Fruit fly (Drosophila melanogaster): Measurements from ENCODE around the gene Cbp80.

The Cbp80 gene

DNA sequence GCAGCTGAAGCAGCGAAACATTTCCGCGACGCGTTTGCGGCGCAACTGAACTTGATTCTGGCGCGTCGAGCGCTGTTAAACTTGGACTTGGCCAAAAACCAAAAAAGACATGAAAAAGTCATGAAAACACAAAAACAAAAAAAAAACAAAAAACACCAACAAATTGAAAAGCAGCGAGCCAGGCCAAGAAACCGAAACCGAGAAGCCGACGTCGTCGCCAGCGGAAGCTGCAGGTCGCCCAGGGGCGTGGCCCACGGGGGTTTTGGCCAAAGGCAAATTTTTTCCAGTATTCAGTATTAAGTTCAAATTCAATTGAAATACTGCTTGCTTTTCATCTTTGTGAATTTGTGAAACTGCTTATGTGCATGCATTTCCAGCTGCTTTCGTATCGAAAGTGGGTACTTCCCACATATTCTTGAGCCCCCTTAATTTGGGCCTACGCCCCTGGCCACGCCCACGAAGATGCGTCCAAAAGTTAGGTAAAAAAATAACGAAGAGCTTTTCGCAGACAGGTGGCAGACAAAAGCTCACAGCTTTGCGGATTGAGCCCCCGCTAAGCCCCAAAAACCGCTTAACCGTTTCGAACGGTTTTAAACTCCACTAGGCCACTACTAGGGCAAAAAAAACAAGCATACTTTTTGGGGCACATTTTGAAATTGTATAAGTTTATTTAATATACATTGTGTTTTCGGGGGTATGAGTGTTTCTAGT is 17.0 kb downstream of the Cbp80 start, which contains the start of gene CG3009:
TSS of gene CG3009 (minus strand) at position 51 of the 711 bp plus-strand sequence.
- TF ChIP-seq psq (optimal IDR thresholded peaks at IDR 0.05) (no peak), h (optimal IDR thresholded peaks at IDR 0.05) (no peak), Myc (optimal IDR thresholded peaks at IDR 0.05) (no peak), insv (optimal IDR thresholded peaks at IDR 0.05) (no peak), ttk (optimal IDR thresholded peaks at IDR 0.05) (no peak), Sin3A (optimal IDR thresholded peaks at IDR 0.05) (no peak)

dm6 chrX:4669438-4669837 is 19.6 kb downstream of the Cbp80 start:
- TF ChIP-seq Sin3A (optimal IDR thresholded peaks at IDR 0.05) (no peak), h (optimal IDR thresholded peaks at IDR 0.05) (no peak), psq (optimal IDR thresholded peaks at IDR 0.05) (no peak), ttk (optimal IDR thresholded peaks at IDR 0.05) (no peak), insv (optimal IDR thresholded peaks at IDR 0.05) (no peak), Myc (optimal IDR thresholded peaks at IDR 0.05) (no peak)

DNA sequence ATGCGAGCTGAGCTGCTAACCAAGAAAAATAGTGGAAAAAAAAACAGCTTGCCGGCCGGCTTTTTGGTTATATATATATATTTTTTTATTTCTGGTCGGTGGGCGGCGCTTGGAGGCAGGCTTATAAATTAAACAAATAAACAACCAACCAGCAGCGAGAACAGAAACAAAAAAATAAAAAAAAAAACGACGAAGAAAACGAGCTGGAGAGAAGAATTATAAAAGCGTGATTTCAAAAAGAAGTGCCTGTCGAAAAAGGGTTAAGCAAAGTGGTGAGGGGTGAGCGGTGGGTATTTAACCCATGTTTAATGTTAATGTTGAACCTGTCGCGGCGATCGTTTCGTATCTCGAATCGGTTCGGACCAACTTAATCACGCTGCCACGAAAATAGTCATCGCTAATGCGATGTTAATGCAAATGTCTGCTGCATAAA is 21.4 kb downstream of the Cbp80 start:
- no peak for TF ChIP-seq h (optimal IDR thresholded peaks at IDR 0.05)
- TF ChIP-seq Myc (optimal IDR thresholded peaks at IDR 0.05) = no peak

dm6 chrX:4675054-4675453 is 25.2 kb downstream of the Cbp80 start:
- TF ChIP-seq h (optimal IDR thresholded peaks at IDR 0.05) (no peak), psq (optimal IDR thresholded peaks at IDR 0.05) (no peak)

DNA sequence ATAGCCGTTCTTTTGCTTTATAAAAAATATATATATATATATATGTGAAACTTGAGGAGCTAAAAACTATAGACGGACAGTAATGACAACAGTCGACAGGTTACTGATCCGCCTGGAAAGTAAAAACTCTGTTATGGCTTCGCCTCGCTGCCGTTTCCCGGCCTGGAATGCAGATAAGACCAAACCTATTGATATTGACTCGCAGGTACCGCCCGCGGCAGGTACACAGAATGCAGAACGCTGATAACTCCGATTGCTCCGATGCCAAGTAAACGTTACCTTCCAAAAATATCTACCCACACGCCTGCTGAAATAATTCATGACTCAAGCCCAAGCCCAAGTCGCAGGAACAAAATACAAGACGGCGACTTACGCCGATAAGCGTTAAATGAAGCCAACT is 27.6 kb downstream of the Cbp80 start:
- no peak for TF ChIP-seq Sin3A (optimal IDR thresholded peaks at IDR 0.05)
- no peak for TF ChIP-seq h (optimal IDR thresholded peaks at IDR 0.05)
- TF ChIP-seq insv (optimal IDR thresholded peaks at IDR 0.05) = no peak
- TF ChIP-seq ttk (optimal IDR thresholded peaks at IDR 0.05) = no peak
- no peak for TF ChIP-seq psq (optimal IDR thresholded peaks at IDR 0.05)
- TF ChIP-seq Myc (optimal IDR thresholded peaks at IDR 0.05) = no peak

DNA sequence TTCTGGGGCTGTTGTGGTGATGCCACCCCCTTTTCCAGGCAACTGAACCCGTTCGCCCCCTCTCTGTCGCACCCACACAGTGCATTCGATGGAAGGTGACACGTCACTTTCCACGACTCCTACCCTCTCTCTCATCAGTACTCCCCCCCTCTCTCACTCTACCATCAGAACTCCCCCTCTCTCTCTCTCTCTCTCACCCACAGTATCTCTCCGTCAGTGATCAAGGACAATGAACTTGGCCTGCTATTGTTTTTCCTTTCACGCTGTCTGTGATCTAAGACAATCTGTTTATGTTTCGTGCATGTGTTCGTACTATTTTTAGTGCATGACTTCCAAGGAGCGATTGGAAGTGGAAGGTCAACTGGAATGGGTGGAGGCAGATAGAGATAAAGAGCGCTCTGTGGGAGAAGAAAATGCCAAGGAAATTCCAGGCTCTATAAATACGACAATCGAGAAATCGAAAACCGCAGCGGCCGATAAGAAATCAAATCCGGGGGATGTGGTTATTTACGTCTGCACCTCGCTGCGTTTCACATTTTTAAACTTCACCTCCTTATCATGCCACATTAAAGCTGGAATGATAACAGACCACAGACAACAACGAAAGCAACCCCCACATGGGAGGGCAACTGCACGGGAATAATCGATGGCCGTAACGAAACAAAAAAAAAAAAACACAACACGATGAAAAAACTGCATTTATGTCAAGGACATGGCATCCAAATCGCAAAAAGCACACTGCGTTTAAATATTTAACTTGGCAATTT is 28.5 kb downstream of the Cbp80 start:
- no peak for TF ChIP-seq psq (optimal IDR thresholded peaks at IDR 0.05)
- no peak for TF ChIP-seq Sin3A (optimal IDR thresholded peaks at IDR 0.05)
- TF ChIP-seq Myc (optimal IDR thresholded peaks at IDR 0.05) = no peak
- TF ChIP-seq insv (optimal IDR thresholded peaks at IDR 0.05) = no peak
- no peak for TF ChIP-seq h (optimal IDR thresholded peaks at IDR 0.05)
- no peak for TF ChIP-seq ttk (optimal IDR thresholded peaks at IDR 0.05)

- no peak for TF ChIP-seq psq (optimal IDR thresholded peaks at IDR 0.05)
- TF ChIP-seq h (optimal IDR thresholded peaks at IDR 0.05) = no peak
- no peak for TF ChIP-seq insv (optimal IDR thresholded peaks at IDR 0.05)
- no peak for TF ChIP-seq ttk (optimal IDR thresholded peaks at IDR 0.05)
- TF ChIP-seq Sin3A (optimal IDR thresholded peaks at IDR 0.05) = no peak
- no peak for TF ChIP-seq Myc (optimal IDR thresholded peaks at IDR 0.05)
Observed at dm6 chrX:4678913-4679812, 29.3 kb downstream of the Cbp80 start, which contains the start of gene fzr. fzr (minus strand) TSS chrX:4679537.

dm6 chrX:4679813-4680381 is 30.1 kb downstream of the Cbp80 start:
- TF ChIP-seq psq (optimal IDR thresholded peaks at IDR 0.05) (no peak), h (optimal IDR thresholded peaks at IDR 0.05) (no peak), Myc (optimal IDR thresholded peaks at IDR 0.05) (no peak), insv (optimal IDR thresholded peaks at IDR 0.05) (no peak), Sin3A (optimal IDR thresholded peaks at IDR 0.05) (no peak), ttk (optimal IDR thresholded peaks at IDR 0.05) (no peak)

DNA sequence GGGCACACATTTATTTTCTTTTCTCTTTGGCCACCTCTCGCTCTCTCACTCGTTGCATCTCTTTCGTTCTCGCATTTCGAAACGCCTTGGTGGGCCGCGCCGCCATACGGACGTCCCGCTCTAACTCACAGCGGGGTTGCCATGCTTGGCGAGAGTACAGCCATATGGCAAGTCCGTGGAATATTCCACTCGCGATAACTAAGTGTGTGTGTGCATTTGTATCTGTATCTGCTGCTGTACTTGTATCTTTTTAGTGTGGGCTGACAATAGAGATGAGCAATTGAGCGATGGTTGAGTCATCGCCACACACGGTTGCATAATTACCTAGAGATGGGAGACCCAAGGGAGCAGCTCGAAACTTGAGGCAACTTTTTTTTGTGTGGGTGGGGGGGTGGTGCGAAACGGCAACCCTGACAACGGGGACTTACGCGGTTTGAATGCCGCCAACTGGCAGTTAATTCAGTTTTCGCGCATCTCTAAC is 34.7 kb downstream of the Cbp80 start:
- TF ChIP-seq insv (optimal IDR thresholded peaks at IDR 0.05) (no peak), h (optimal IDR thresholded peaks at IDR 0.05) (no peak), Sin3A (optimal IDR thresholded peaks at IDR 0.05) (no peak), Myc (optimal IDR thresholded peaks at IDR 0.05) (no peak), psq (optimal IDR thresholded peaks at IDR 0.05) (no peak), ttk (optimal IDR thresholded peaks at IDR 0.05) (no peak)

DNA sequence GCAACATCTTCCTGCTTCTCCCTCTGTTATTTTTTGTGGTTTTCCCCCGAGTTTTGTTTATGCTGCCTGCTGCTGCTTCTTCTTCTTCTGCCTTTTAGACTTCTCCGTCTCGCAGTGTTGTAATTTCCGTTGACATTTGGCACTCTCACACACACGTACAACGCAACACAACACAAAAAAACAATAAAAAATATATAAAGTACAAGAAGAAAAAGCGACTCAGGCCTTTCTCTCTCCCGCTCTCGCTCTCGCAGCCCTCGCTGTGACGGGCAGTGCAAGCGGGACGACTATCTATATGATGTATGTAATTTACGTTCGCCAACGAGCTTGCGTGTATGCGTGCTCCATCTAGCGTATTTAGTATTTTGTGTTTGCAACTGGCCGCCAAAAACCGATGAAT is 36.3 kb downstream of the Cbp80 start:
- no peak for TF ChIP-seq Sin3A (optimal IDR thresholded peaks at IDR 0.05)
- TF ChIP-seq psq (optimal IDR thresholded peaks at IDR 0.05) = no peak
- no peak for TF ChIP-seq insv (optimal IDR thresholded peaks at IDR 0.05)
- no peak for TF ChIP-seq ttk (optimal IDR thresholded peaks at IDR 0.05)
- TF ChIP-seq h (optimal IDR thresholded peaks at IDR 0.05) = no peak

DNA sequence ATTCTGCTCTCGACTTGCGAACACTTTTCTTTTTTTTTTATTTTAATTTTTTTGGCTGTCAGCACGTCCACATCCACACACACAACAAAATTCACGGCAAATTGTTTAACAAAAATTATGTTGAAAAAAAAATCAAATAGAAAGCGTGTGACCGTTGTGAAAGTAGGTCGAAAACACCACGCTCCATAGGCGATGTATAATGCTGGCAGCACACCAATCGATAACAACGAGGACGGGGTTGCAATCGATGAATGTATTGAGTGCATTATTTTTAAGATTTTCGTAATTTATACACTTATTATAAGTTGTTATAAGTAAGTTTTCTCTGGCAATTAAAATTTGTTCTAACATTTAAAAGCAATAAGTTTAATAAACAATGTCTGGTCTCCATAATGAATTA is 36.9 kb downstream of the Cbp80 start, which contains the start of gene Pp2C1:
TSS of gene Pp2C1 (minus strand) at position 181 of the 400 bp plus-strand sequence.
- TF ChIP-seq Myc (optimal IDR thresholded peaks at IDR 0.05) = no peak
- TF ChIP-seq h (optimal IDR thresholded peaks at IDR 0.05) = no peak
- TF ChIP-seq insv (optimal IDR thresholded peaks at IDR 0.05) = no peak
- TF ChIP-seq psq (optimal IDR thresholded peaks at IDR 0.05) = no peak
- no peak for TF ChIP-seq ttk (optimal IDR thresholded peaks at IDR 0.05)
- no peak for TF ChIP-seq Sin3A (optimal IDR thresholded peaks at IDR 0.05)

Measured in Kc167 (cell line).